Worm (Caenorhabditis elegans): ENCODE results near the gene F53F1.3.

F53F1.3 gene

DNA sequence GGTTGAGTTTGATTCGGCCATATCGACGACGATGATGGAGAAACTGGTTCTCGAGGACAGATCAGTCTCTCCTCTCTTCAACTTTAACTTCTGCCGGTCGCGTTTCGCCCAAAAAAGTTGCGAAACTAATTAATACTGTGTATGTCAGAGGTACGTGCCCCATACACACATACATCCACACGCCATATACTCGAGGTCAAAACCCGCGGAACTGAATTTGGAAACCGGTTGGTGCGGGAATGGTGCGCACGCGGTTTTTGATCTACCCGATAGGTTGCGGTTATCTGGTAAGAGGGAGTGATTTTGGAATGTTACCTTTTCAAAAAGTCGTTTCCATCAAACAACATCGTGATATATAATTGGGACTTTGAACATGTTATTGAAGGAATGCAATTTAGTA, 27.9 kb upstream of the F53F1.3 start, which contains the start of gene ifbp-1 (continued):
- TF ChIP-seq F37B4.10 (GFP tag; IDR thresholded peaks at IDR 0.05) (no peak), F57C9.4 (tag; optimal IDR thresholded peaks at IDR 0.05) (no peak), Y95B8A.8 (GFP tag; IDR thresholded peaks at IDR 0.05) (no peak), ztf-22 (GFP tag; optimal IDR thresholded peaks at IDR 0.05) (no peak), mel-28 (tag; optimal IDR thresholded peaks at IDR 0.05; ENCODE audit: borderline replicate concordance) (no peak), nhr-80 (tag; optimal IDR thresholded peaks at IDR 0.05) (no peak), ztf-18 (tag; optimal IDR thresholded peaks at IDR 0.05) (no peak), ztf-25 (GFP tag; IDR thresholded peaks at IDR 0.05) (no peak), sptf-2 (GFP tag; optimal IDR thresholded peaks at IDR 0.05) (no peak)

DNA sequence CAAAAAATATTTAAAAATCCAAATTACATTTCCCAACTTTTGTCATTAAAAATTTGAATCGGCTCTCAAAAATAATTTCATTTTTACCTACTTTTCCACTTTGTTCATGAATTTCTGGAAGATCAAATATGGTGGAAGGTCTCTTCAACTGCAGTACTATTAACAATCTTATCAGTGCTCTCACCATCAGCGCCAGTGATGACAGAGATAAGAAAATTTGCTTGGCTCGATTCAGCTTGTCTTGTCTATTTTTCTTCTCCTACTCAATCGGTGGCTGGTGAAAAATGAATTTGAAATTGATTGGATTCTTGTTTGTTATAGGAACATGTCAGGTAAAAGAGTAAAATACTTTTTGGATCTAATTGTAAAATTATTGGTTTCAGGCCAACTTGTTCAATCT, 27.1 kb upstream of the F53F1.3 start, which contains the start of gene cpz-2:
Gene cpz-2 (plus strand): TSS at position 210 of the 400 bp plus-strand sequence.
- TF ChIP-seq F39B2.1 (GFP tag; IDR thresholded peaks at IDR 0.05) = no peak
- TF ChIP-seq unc-130 (GFP tag; optimal IDR thresholded peaks at IDR 0.05) = no peak
- TF ChIP-seq Y95B8A.8 (GFP tag; IDR thresholded peaks at IDR 0.05) = no peak
- TF ChIP-seq pha-4 (tag; optimal IDR thresholded peaks at IDR 0.05) = no peak
- TF ChIP-seq snpc-3.4 (tag; optimal IDR thresholded peaks at IDR 0.05) = no peak
- no peak for TF ChIP-seq attf-3 (GFP tag; conservative IDR thresholded peaks at IDR 0.05)
- peak; percentile 74 for TF ChIP-seq nhr-80 (tag; optimal IDR thresholded peaks at IDR 0.05)
- no peak for TF ChIP-seq hmg-1.2 (GFP tag; IDR thresholded peaks at IDR 0.05)

DNA sequence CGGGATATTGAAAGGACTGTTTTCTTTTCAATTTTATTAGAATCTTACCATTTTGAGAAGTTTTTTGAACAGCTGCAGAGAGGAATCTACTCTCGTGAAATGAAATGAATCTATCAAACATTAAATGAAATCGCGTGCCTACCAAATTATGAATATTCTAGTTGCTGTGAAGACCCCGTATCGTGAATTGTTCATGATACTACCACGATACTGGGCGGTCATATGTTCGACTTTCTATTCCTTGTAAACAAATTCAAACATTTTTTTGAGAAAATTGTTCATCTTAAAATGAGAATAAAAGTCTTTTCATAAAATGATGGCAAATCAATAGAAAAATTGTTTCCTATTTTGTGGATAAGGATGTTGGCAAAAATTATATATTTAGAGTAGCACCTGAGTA, 22.2 kb upstream of the F53F1.3 start, which contains the start of gene gcy-34:
Gene gcy-34 (minus strand): TSS at position 101 of the 400 bp plus-strand sequence.
- TF ChIP-seq ceh-40 (GFP tag; IDR thresholded peaks at IDR 0.05) (no peak), B0019.2 (GFP tag; conservative IDR thresholded peaks at IDR 0.05) (no peak), dox-1 (GFP tag; IDR thresholded peaks at IDR 0.05) (no peak), Y53G8AR.9 (GFP tag; conservative IDR thresholded peaks at IDR 0.05) (no peak), Y79H2A.3 (GFP tag; conservative IDR thresholded peaks at IDR 0.05) (no peak), chd-7 (tag; optimal IDR thresholded peaks at IDR 0.05) (no peak), efl-1 (GFP tag; optimal IDR thresholded peaks at IDR 0.05) (no peak), F49E8.2 (tag; optimal IDR thresholded peaks at IDR 0.05; ENCODE audit: insufficient read depth) (no peak), lin-35 (GFP tag; optimal IDR thresholded peaks at IDR 0.05) (no peak), B0035.1 (tag; optimal IDR thresholded peaks at IDR 0.05) (no peak), F55B11.4 (tag; optimal IDR thresholded peaks at IDR 0.05; ENCODE audit: borderline replicate concordance, insufficient read depth) (no peak)

ce11 chrV:13387472-13387871, 20.6 kb upstream of the F53F1.3 start:
- no peak for TF ChIP-seq tbp1 (GFP tag; optimal IDR thresholded peaks at IDR 0.05)
- TF ChIP-seq mxl-1 (tag; optimal IDR thresholded peaks at IDR 0.05) = no peak
- no peak for TF ChIP-seq T26A5.8 (tag; optimal IDR thresholded peaks at IDR 0.05)
- TF ChIP-seq F55B11.4 (tag; optimal IDR thresholded peaks at IDR 0.05; ENCODE audit: borderline replicate concordance, insufficient read depth) = no peak
- no peak for TF ChIP-seq ceh-58 (GFP tag; IDR thresholded peaks at IDR 0.05)
- TF ChIP-seq akir-1 (GFP tag; optimal IDR thresholded peaks at IDR 0.05) = no peak
- TF ChIP-seq gei-17 (GFP tag; optimal IDR thresholded peaks at IDR 0.05) = no peak
- TF ChIP-seq madf-10 (tag; optimal IDR thresholded peaks at IDR 0.05) = no peak
- TF ChIP-seq snpc-1.3 (tag; optimal IDR thresholded peaks at IDR 0.05; ENCODE audit: insufficient read depth) = no peak
- no peak for TF ChIP-seq attf-5 (GFP tag; optimal IDR thresholded peaks at IDR 0.05)

All from whole organism, young adult.